Fruit fly (Drosophila melanogaster) whole organism, embryonic: ENCODE data around the gene tws.
A peak's percentile ranks its signal among the peaks of the same experiment; 100 is the strongest.

Experiments used
- Adf1 ChIP-seq: fragments of 200-800 bp; sonication (Bioruptor generic); IDR thresholded peaks from 2 replicates; pipeline ENCODE4 v1.3.6; 2022; ENCODE audit warnings: missing biosample characterization, missing genetic modification characterization
- CG10274 ChIP-seq: fragments of 200-800 bp; sonication (Bioruptor generic); optimal IDR thresholded peaks from 3 replicates; lab custom pipeline; 2017; ENCODE audit warnings: missing biosample characterization, mild to moderate bottlenecking, missing genetic modification characterization
- CG11560 ChIP-seq: fragments of 200-800 bp; sonication (Bioruptor generic); IDR thresholded peaks from 3 replicates; pipeline ENCODE4 v1.3.6; 2022; ENCODE audit warnings: missing biosample characterization, missing genetic modification characterization
- CG12155 ChIP-seq: fragments of 200-800 bp; sonication (Bioruptor generic); optimal IDR thresholded peaks from 3 replicates; lab custom pipeline; 2016; ENCODE audit warnings: missing biosample characterization, missing genetic modification characterization
- CG15479 ChIP-seq: fragments of 200-800 bp; sonication (Bioruptor generic); optimal IDR thresholded peaks from 3 replicates; lab custom pipeline; 2019; ENCODE audit warnings: missing biosample characterization, mild to moderate bottlenecking, missing genetic modification characterization, moderate library complexity
- CG1647 ChIP-seq: fragments of 200-800 bp; sonication (Bioruptor generic); optimal IDR thresholded peaks from 3 replicates; lab custom pipeline; 2016; ENCODE audit warnings: missing biosample characterization, missing genetic modification characterization
- CG16779 ChIP-seq: fragments of 200-800 bp; sonication (Bioruptor generic); IDR thresholded peaks from 2 replicates; pipeline ENCODE4 v1.3.6; 2022; ENCODE audit warnings: missing biosample characterization, missing genetic modification characterization
- CG17328 ChIP-seq: fragments of 200-800 bp; sonication (Bioruptor generic); IDR thresholded peaks from 2 replicates; pipeline ENCODE4 v1.3.6; 2022; ENCODE audit warnings: missing biosample characterization, missing genetic modification characterization
- CG31365 ChIP-seq: fragments of 200-800 bp; sonication (Bioruptor generic); optimal IDR thresholded peaks from 2 replicates; lab custom pipeline; 2018; ENCODE audit warnings: missing biosample characterization, mild to moderate bottlenecking, missing genetic modification characterization
- CG34224 ChIP-seq: fragments of 200-800 bp; sonication (Bioruptor generic); IDR thresholded peaks from 3 replicates; pipeline ENCODE4 v1.3.6; 2022; ENCODE audit warnings: missing biosample characterization, missing genetic modification characterization; ENCODE audit not compliant: partially characterized antibody
- CG3847 ChIP-seq: fragments of 200-800 bp; sonication (Bioruptor generic); IDR thresholded peaks from 2 replicates; pipeline ENCODE4 v1.3.6; 2022; ENCODE audit warnings: missing biosample characterization, missing genetic modification characterization
- CG4282 ChIP-seq: fragments of 200-800 bp; sonication (Bioruptor generic); optimal IDR thresholded peaks from 2 replicates; lab custom pipeline; 2016; ENCODE audit warnings: missing biosample characterization, missing genetic modification characterization
- CG4360 ChIP-seq: fragments of 200-800 bp; sonication (Bioruptor generic); IDR thresholded peaks from 2 replicates; pipeline ENCODE4 v1.3.6; 2022; ENCODE audit warnings: missing biosample characterization, missing genetic modification characterization
- CG8089 ChIP-seq: fragments of 200-800 bp; sonication (Bioruptor generic); optimal IDR thresholded peaks from 3 replicates; lab custom pipeline; 2016; ENCODE audit warnings: missing biosample characterization, missing genetic modification characterization
- CG8478 ChIP-seq: fragments of >200 bp; optimal IDR thresholded peaks from 2 replicates; lab custom pipeline; 2018
- CG9215 ChIP-seq: fragments of 200-800 bp; sonication (Bioruptor generic); IDR thresholded peaks from 2 replicates; pipeline ENCODE4 v1.3.6; 2022; ENCODE audit warnings: missing biosample characterization, missing genetic modification characterization
- D ChIP-seq, 2 experiments: fragments of 200-800 bp in 1 of 2; fragments of >200 bp in 1 of 2; sonication (Bioruptor generic) in 1 of 2; optimal IDR thresholded peaks; 2 replicates in 1 of 2; 3 replicates in 1 of 2; lab custom pipeline; 2017; ENCODE audit warnings: mild to moderate bottlenecking in 1 of 2, missing biosample characterization in 1 of 2, missing genetic modification characterization in 1 of 2, missing genetic modification reagents in 1 of 2
- Dad ChIP-seq: fragments of 200-800 bp; sonication (Bioruptor generic); optimal IDR thresholded peaks from 3 replicates; lab custom pipeline; 2016; ENCODE audit warnings: missing biosample characterization, missing genetic modification characterization
- Dip3 ChIP-seq: fragments of 200-800 bp; sonication (Bioruptor generic); optimal IDR thresholded peaks from 3 replicates; lab custom pipeline; 2016; ENCODE audit warnings: missing biosample characterization, missing genetic modification characterization
- Doc3 ChIP-seq: fragments of 200-800 bp; sonication (Bioruptor generic); IDR thresholded peaks from 3 replicates; pipeline ENCODE4 v1.3.6; 2022; ENCODE audit warnings: missing biosample characterization, missing genetic modification characterization; ENCODE audit not compliant: partially characterized antibody
- ERR ChIP-seq: fragments of 200-800 bp; sonication (Bioruptor generic); optimal IDR thresholded peaks from 2 replicates; lab custom pipeline; 2016; ENCODE audit warnings: missing biosample characterization, missing genetic modification characterization
- Fer3 ChIP-seq: fragments of 200-800 bp; sonication (Bioruptor generic); optimal IDR thresholded peaks from 2 replicates; lab custom pipeline; 2018; ENCODE audit warnings: missing biosample characterization, mild to moderate bottlenecking, missing genetic modification characterization, moderate library complexity
- H2.0 ChIP-seq: fragments of 200-800 bp; sonication (Bioruptor generic); IDR thresholded peaks from 2 replicates; pipeline ENCODE4 v1.3.6; 2022; ENCODE audit warnings: missing biosample characterization, missing genetic modification characterization
- HmgD ChIP-seq: fragments of 200-800 bp; sonication (Bioruptor generic); optimal IDR thresholded peaks from 3 replicates; lab custom pipeline; 2016; ENCODE audit warnings: missing biosample characterization, missing genetic modification characterization
- Hmr ChIP-seq: fragments of 200-800 bp; sonication (Bioruptor generic); optimal IDR thresholded peaks from 3 replicates; lab custom pipeline; 2017; ENCODE audit warnings: mild to moderate bottlenecking, missing biosample characterization, missing genetic modification reagents, missing genetic modification characterization
- MTF-1 ChIP-seq: fragments of 200-800 bp; sonication (Bioruptor generic); optimal IDR thresholded peaks from 2 replicates; lab custom pipeline; 2018; ENCODE audit warnings: missing biosample characterization, mild to moderate bottlenecking, missing genetic modification characterization, borderline replicate concordance
- Nf-YC ChIP-seq: fragments of 200-800 bp; optimal IDR thresholded peaks from 3 replicates; lab custom pipeline; 2019; ENCODE audit warnings: missing biosample characterization, mild to moderate bottlenecking, missing genetic modification characterization, moderate library complexity
- Opbp ChIP-seq: fragments of 200-800 bp; sonication (Bioruptor generic); IDR thresholded peaks from 3 replicates; pipeline ENCODE4 v1.3.6; 2022; ENCODE audit warnings: missing biosample characterization, missing genetic modification characterization; ENCODE audit not compliant: partially characterized antibody
- Optix ChIP-seq: fragments of 200-800 bp; sonication (Bioruptor generic); IDR thresholded peaks from 3 replicates; pipeline ENCODE4 v1.3.6; 2022; ENCODE audit warnings: missing biosample characterization, missing genetic modification characterization
- Taf1 ChIP-seq: fragments of 200-800 bp; sonication (Bioruptor generic); IDR thresholded peaks from 2 replicates; pipeline ENCODE4 v1.3.6; 2022; ENCODE audit warnings: missing biosample characterization, missing genetic modification characterization
- ac ChIP-seq: fragments of 200-800 bp; sonication (Bioruptor generic); optimal IDR thresholded peaks from 3 replicates; lab custom pipeline; 2017; ENCODE audit warnings: missing biosample characterization, mild to moderate bottlenecking, missing genetic modification characterization
- az2 ChIP-seq: fragments of 200-800 bp; sonication (Bioruptor generic); optimal IDR thresholded peaks from 3 replicates; lab custom pipeline; 2016; ENCODE audit warnings: missing biosample characterization, missing genetic modification characterization
- cg ChIP-seq: fragments of 200-800 bp; sonication (Bioruptor generic); optimal IDR thresholded peaks from 3 replicates; lab custom pipeline; 2019; ENCODE audit warnings: missing biosample characterization, mild to moderate bottlenecking, missing genetic modification characterization, moderate library complexity
- chif ChIP-seq, 2 experiments: fragments of 200-800 bp; sonication (Bioruptor generic); optimal IDR thresholded peaks; 3 replicates each; lab custom pipeline; 2016; ENCODE audit warnings: missing biosample characterization in 2 of 2, missing genetic modification characterization in 2 of 2
- croc ChIP-seq: fragments of 200-800 bp; sonication (Bioruptor generic); conservative IDR thresholded peaks from 3 replicates; pipeline ENCODE4 v1.3.6; 2022; ENCODE audit warnings: missing biosample characterization, missing genetic modification characterization
- dimm ChIP-seq: fragments of 200-800 bp; sonication (Bioruptor generic); IDR thresholded peaks from 2 replicates; pipeline ENCODE4 v1.3.6; 2022; ENCODE audit warnings: missing biosample characterization, missing genetic modification characterization
- eve ChIP-seq, 2 experiments: fragments of >200 bp; optimal IDR thresholded peaks; 2 replicates each; lab custom pipeline; 2017; ENCODE audit warnings: missing biosample characterization in 2 of 2, missing genetic modification characterization in 2 of 2
- exex ChIP-seq: fragments of 200-800 bp; sonication (Bioruptor generic); optimal IDR thresholded peaks from 4 replicates; lab custom pipeline; 2018; ENCODE audit warnings: missing biosample characterization, mild to moderate bottlenecking, missing genetic modification characterization, moderate library complexity
- gcm2 ChIP-seq: fragments of 200-800 bp; sonication (Bioruptor generic); optimal IDR thresholded peaks from 2 replicates; lab custom pipeline; 2016; ENCODE audit warnings: missing biosample characterization, missing genetic modification characterization
- hbn ChIP-seq: fragments of 200-800 bp; sonication (Bioruptor generic); IDR thresholded peaks from 2 replicates; pipeline ENCODE4 v1.3.6; 2022; ENCODE audit warnings: missing biosample characterization, missing genetic modification characterization; ENCODE audit not compliant: partially characterized antibody
- ind ChIP-seq: fragments of 200-800 bp; sonication (Bioruptor generic); optimal IDR thresholded peaks from 3 replicates; lab custom pipeline; 2016; ENCODE audit warnings: missing biosample characterization, missing genetic modification characterization
- jumu ChIP-seq: fragments of 200-800 bp; sonication (Bioruptor generic); optimal IDR thresholded peaks from 3 replicates; lab custom pipeline; 2016; ENCODE audit warnings: missing biosample characterization, missing genetic modification characterization
- lab ChIP-seq: fragments of 200-800 bp; sonication (Bioruptor generic); optimal IDR thresholded peaks from 3 replicates; lab custom pipeline; 2017; ENCODE audit warnings: missing biosample characterization, missing genetic modification characterization, mild to moderate bottlenecking, moderate library complexity, missing genetic modification reagents
- lbe ChIP-seq: fragments of 200-800 bp; sonication (Bioruptor generic); optimal IDR thresholded peaks from 2 replicates; lab custom pipeline; 2016; ENCODE audit warnings: missing biosample characterization, mild to moderate bottlenecking, missing genetic modification characterization
- run ChIP-seq: fragments of 200-800 bp; sonication (Bioruptor generic); optimal IDR thresholded peaks from 3 replicates; lab custom pipeline; 2018; ENCODE audit warnings: missing biosample characterization, mild to moderate bottlenecking, missing genetic modification characterization
- salm ChIP-seq: fragments of 200-800 bp; sonication (Bioruptor generic); optimal IDR thresholded peaks from 2 replicates; lab custom pipeline; 2018; ENCODE audit warnings: missing biosample characterization, mild to moderate bottlenecking, missing genetic modification characterization
- ssp ChIP-seq: fragments of 200-800 bp; sonication (Bioruptor generic); IDR thresholded peaks from 2 replicates; pipeline ENCODE4 v1.3.6; 2022; ENCODE audit warnings: missing biosample characterization, missing genetic modification characterization
- stwl ChIP-seq: fragments of 200-800 bp; sonication (Bioruptor generic); optimal IDR thresholded peaks from 3 replicates; lab custom pipeline; 2018; ENCODE audit warnings: missing biosample characterization, mild to moderate bottlenecking, missing genetic modification characterization, moderate library complexity
- trem ChIP-seq: fragments of 200-800 bp; optimal IDR thresholded peaks from 3 replicates; lab custom pipeline; 2019; ENCODE audit warnings: missing biosample characterization, mild to moderate bottlenecking, missing genetic modification characterization, moderate library complexity
- tx ChIP-seq: fragments of 200-800 bp; sonication (Bioruptor generic); optimal IDR thresholded peaks from 2 replicates; lab custom pipeline; 2016; ENCODE audit warnings: missing biosample characterization, missing genetic modification characterization
- vvl ChIP-seq: fragments of 200-800 bp; sonication (Bioruptor generic); IDR thresholded peaks from 2 replicates; pipeline ENCODE4 v1.3.6; 2022; ENCODE audit warnings: missing biosample characterization, missing genetic modification characterization

tws gene

dm6 chr3R:10089171-10089664, 50.4 kb downstream of the tws start (continued):
- TF ChIP-seq salm (tag; lab: Kevin White, UChicago) (no peak), ERR (GFP tag; lab: Kevin White, UChicago) (peak; percentile 31), H2.0 (GFP tag; lab: Robert Waterston, UW) (no peak; the same call in 1 of the 2 replicates), Dad (GFP tag; lab: Kevin White, UChicago) (no peak), CG17328 (GFP tag; lab: Robert Waterston, UW) (no peak), Adf1 (GFP tag; lab: Robert Waterston, UW) (peak; percentile 99), Doc3 (GFP tag; lab: Robert Waterston, UW) (0 out of 3 replicates have a peak, but pooled peaks have one; percentile 13), CG8478 (lab: Kevin White, UChicago) (no peak), ind (GFP tag; lab: Kevin White, UChicago) (no peak), ac (GFP tag; lab: Kevin White, UChicago) (no peak), Nf-YC (peak; percentile 32), D (optimal IDR thresholded peaks at IDR 0.05; lab: Kevin White, UChicago) (no peak), D (GFP tag; optimal IDR thresholded peaks at IDR 0.05; lab: Kevin White, UChicago) (no peak), Optix (GFP tag; lab: Robert Waterston, UW) (no peak), CG11560 (tag; lab: Robert Waterston, UW) (no peak), Taf1 (no peak), chif (GFP tag; optimal IDR thresholded peaks at IDR 0.05; lab: Kevin White, UChicago) (no peak), CG8089 (GFP tag; lab: Kevin White, UChicago) (no peak), lbe (peak; percentile 67), jumu (GFP tag; lab: Kevin White, UChicago) (no peak), croc (no peak), CG4282 (GFP tag; lab: Kevin White, UChicago) (no peak), CG12155 (GFP tag; lab: Kevin White, UChicago) (no peak), MTF-1 (GFP tag; lab: Kevin White, UChicago) (no peak), eve (GFP tag; optimal IDR thresholded peaks at IDR 0.05; lab: Kevin White, UChicago) (no peak), stwl (tag; lab: Kevin White, UChicago) (no peak), cg (GFP tag; lab: Kevin White, UChicago) (peak; percentile 78), vvl (GFP tag; lab: Robert Waterston, UW) (0 out of 2 replicates have a peak, but pooled peaks have one; percentile 5), ssp (GFP tag; lab: Robert Waterston, UW) (no peak), Dip3 (GFP tag; lab: Kevin White, UChicago) (no peak), CG4360 (GFP tag; lab: Robert Waterston, UW) (no peak), run (tag; lab: Kevin White, UChicago) (no peak), CG34224 (GFP tag; lab: Robert Waterston, UW) (peak; percentile 65; the same call in 2 of the 3 replicates), CG15479 (GFP tag; lab: Kevin White, UChicago) (no peak), hbn (GFP tag; lab: Robert Waterston, UW) (no peak), CG16779 (GFP tag; lab: Robert Waterston, UW) (no peak), lab (GFP tag; lab: Kevin White, UChicago) (no peak), Opbp (GFP tag; lab: Robert Waterston, UW) (0 out of 3 replicates have a peak, but pooled peaks have one; percentile 18), exex (tag; lab: Kevin White, UChicago) (no peak), tx (GFP tag; lab: Kevin White, UChicago) (no peak), CG10274 (no peak), CG3847 (GFP tag; lab: Robert Waterston, UW) (no peak), gcm2 (GFP tag; lab: Kevin White, UChicago) (no peak), HmgD (GFP tag; lab: Kevin White, UChicago) (no peak), Fer3 (no peak), dimm (no peak), trem (no peak), CG31365 (no peak), CG9215 (GFP tag; lab: Robert Waterston, UW) (no peak), Hmr (no peak), CG1647 (no peak), az2 (GFP tag; lab: Kevin White, UChicago) (no peak)
